Worm (Caenorhabditis elegans): ENCODE measurements around the gene F36H12.4.

ce11 chrIV:5273385-5273784 is 4.5 kb downstream of the F36H12.4 start:
- TF ChIP-seq tbx-9 (tag; optimal IDR thresholded peaks at IDR 0.05; ENCODE audit: borderline replicate concordance), result no peak
- no peak for TF ChIP-seq egl-44 (GFP tag; IDR thresholded peaks at IDR 0.05)
- no peak for TF ChIP-seq pha-4 (tag; optimal IDR thresholded peaks at IDR 0.05)
- no peak for TF ChIP-seq nfyb-1 (GFP tag; IDR thresholded peaks at IDR 0.05)
- no peak for TF ChIP-seq F10E7.11 (tag; optimal IDR thresholded peaks at IDR 0.05)
- no peak for TF ChIP-seq snpc-1.1 (tag; optimal IDR thresholded peaks at IDR 0.05; ENCODE audit: insufficient read depth)
- TF ChIP-seq tbp1 (GFP tag; optimal IDR thresholded peaks at IDR 0.05), result no peak
- no peak for TF ChIP-seq unc-62 (GFP tag; optimal IDR thresholded peaks at IDR 0.05)
- no peak for TF ChIP-seq ama-1 (optimal IDR thresholded peaks at IDR 0.05)
- no peak for TF ChIP-seq ama-1 (GFP tag; optimal IDR thresholded peaks at IDR 0.05)
- no peak for TF ChIP-seq ztf-22 (GFP tag; optimal IDR thresholded peaks at IDR 0.05)
- no peak for TF ChIP-seq nhr-179 (tag; optimal IDR thresholded peaks at IDR 0.05)
- TF ChIP-seq F49E8.2 (tag; optimal IDR thresholded peaks at IDR 0.05; ENCODE audit: insufficient read depth), result no peak
- no peak for TF ChIP-seq T26A5.8 (tag; optimal IDR thresholded peaks at IDR 0.05)

All from whole organism, young adult.